Worm (Caenorhabditis elegans) whole organism, midembryonic: ENCODE data around the gene srm-3.

Source experiments
- T22C8.4 ChIP-seq: fragments of 200-800 bp; sonication (Bioruptor generic); IDR thresholded peaks from 2 replicates; pipeline ENCODE4 v1.3.6; 2022; ENCODE audit warnings: missing genetic modification characterization, missing compliant biosample characterization
- cog-1 ChIP-seq: sonication (generic microtip); optimal IDR thresholded peaks from 2 replicates; lab custom pipeline; 2016; ENCODE audit warnings: missing genetic modification characterization, missing compliant biosample characterization
- flt-1 ChIP-seq: fragments of 200-800 bp; sonication (Bioruptor generic); IDR thresholded peaks from 2 replicates; pipeline ENCODE4 v1.3.6; 2022; ENCODE audit warnings: missing genetic modification characterization, missing compliant biosample characterization
- klf-2 ChIP-seq: fragments of 200-800 bp; sonication (Bioruptor generic); conservative IDR thresholded peaks from 2 replicates; pipeline ENCODE4 v1.3.6; 2022; ENCODE audit warnings: missing genetic modification reagents, missing genetic modification characterization, missing compliant biosample characterization
- med-1 ChIP-seq: sonication (generic microtip); optimal IDR thresholded peaks from 2 replicates; lab custom pipeline; 2017; ENCODE audit warnings: missing genetic modification characterization, mild to moderate bottlenecking, missing compliant biosample characterization, antibody characterized with exemption, missing genetic modification reagents; ENCODE audit not compliant: insufficient read depth
- ref-1 ChIP-seq: fragments of 200-800 bp; sonication (Bioruptor generic); conservative IDR thresholded peaks from 2 replicates; pipeline ENCODE4 v1.3.6; 2022; ENCODE audit warnings: missing genetic modification reagents, missing genetic modification characterization, missing compliant biosample characterization
- tab-1 ChIP-seq: fragments of 200-800 bp; sonication (Bioruptor generic); IDR thresholded peaks from 2 replicates; pipeline ENCODE4 v1.3.6; 2022; ENCODE audit warnings: missing genetic modification characterization, missing compliant biosample characterization
- ztf-23 ChIP-seq: fragments of 200-800 bp; sonication (Bioruptor generic); IDR thresholded peaks from 2 replicates; pipeline ENCODE4 v1.3.6; 2022; ENCODE audit warnings: missing genetic modification reagents, missing genetic modification characterization, missing compliant biosample characterization
- ztf-29 ChIP-seq: fragments of 200-800 bp; sonication (Bioruptor generic); IDR thresholded peaks from 2 replicates; pipeline ENCODE4 v1.3.6; 2022; ENCODE audit warnings: missing genetic modification reagents, missing genetic modification characterization, missing compliant biosample characterization

The srm-3 gene

ce11 chrIV:9692874-9693273 is 44.1 kb downstream of the srm-3 start, which contains the start of gene twk-9:
twk-9 (plus strand) TSS chrIV:9693174.
- no peak for TF ChIP-seq T22C8.4
- no peak for TF ChIP-seq cog-1 (tag; lab: Kevin White, UChicago)
- no peak for TF ChIP-seq ztf-29 (GFP tag; lab: Robert Waterston, UW)
- TF ChIP-seq ztf-23: no peak
- TF ChIP-seq flt-1: no peak
- no peak for TF ChIP-seq tab-1
- TF ChIP-seq med-1 (GFP tag; lab: Kevin White, UChicago): no peak
- TF ChIP-seq ref-1: no peak
- TF ChIP-seq klf-2 (GFP tag; lab: Robert Waterston, UW): no peak

ce11 chrIV:9696513-9696912 is 47.7 kb downstream of the srm-3 start:
- TF ChIP-seq klf-2 (GFP tag; lab: Robert Waterston, UW): no peak
- TF ChIP-seq flt-1: no peak
- TF ChIP-seq ztf-29 (GFP tag; lab: Robert Waterston, UW): no peak
- TF ChIP-seq cog-1 (tag; lab: Kevin White, UChicago): no peak
- no peak for TF ChIP-seq ref-1

DNA sequence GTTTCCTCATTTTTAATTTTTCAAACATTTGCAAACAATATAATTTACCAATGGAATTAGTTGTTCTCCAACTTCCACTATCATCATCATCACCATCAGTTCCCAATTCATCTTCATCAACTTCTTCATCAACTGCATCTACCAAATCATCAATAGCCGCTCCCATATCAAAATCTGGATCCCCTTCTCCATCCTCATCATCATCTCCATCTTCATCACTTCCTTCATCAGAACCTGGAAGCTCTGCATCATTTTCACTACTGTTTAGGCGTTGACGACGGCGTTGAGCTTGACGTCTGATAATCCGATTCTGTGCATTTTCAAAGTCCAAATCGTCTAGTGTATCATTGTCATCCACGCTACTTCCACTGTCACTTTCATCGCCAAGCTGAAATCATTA is 49.1 kb downstream of the srm-3 start:
- TF ChIP-seq ref-1 (no peak), flt-1 (no peak), klf-2 (GFP tag; lab: Robert Waterston, UW) (no peak), ztf-29 (GFP tag; lab: Robert Waterston, UW) (no peak)

DNA sequence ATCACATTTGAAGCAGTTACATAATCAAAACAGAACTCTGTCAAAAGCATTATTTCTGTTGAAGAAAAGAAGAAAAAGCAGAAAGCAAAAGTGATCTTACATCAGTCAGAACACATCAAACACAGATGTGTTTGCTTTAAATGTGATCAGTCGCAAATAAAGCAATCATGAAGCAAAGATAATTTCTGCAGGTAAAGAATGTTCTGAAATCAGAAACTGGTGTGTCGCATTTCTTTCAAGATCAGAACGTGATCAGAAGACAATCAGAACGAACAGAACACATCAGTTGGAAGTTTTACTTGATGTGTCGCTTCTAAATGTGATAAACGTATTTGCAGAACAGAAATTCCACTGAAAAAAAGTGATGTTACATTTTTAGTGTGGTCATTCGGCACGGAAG is 50.3 kb downstream of the srm-3 start:
- no peak for TF ChIP-seq T22C8.4
- TF ChIP-seq klf-2 (GFP tag; lab: Robert Waterston, UW): no peak
- no peak for TF ChIP-seq ztf-23
- no peak for TF ChIP-seq tab-1
- no peak for TF ChIP-seq flt-1
- TF ChIP-seq cog-1 (tag; lab: Kevin White, UChicago): no peak
- no peak for TF ChIP-seq ztf-29 (GFP tag; lab: Robert Waterston, UW)
- TF ChIP-seq ref-1: no peak
- no peak for TF ChIP-seq med-1 (GFP tag; lab: Kevin White, UChicago)
